Worm (Caenorhabditis elegans) whole organism, L4/young adult: ENCODE measurements around the gene srh-215.

Experiments
- dao-5 ChIP-seq: sonication (generic microtip); optimal IDR thresholded peaks from 2 replicates; lab custom pipeline; 2016; ENCODE audit warnings: missing genotype, missing genetic modification characterization, moderate library complexity, missing compliant biosample characterization
- him-1 ChIP-seq: sonication (generic microtip); optimal IDR thresholded peaks from 2 replicates; lab custom pipeline; 2016; ENCODE audit warnings: missing genotype, missing genetic modification reagents, missing genetic modification characterization, missing compliant biosample characterization

DNA sequence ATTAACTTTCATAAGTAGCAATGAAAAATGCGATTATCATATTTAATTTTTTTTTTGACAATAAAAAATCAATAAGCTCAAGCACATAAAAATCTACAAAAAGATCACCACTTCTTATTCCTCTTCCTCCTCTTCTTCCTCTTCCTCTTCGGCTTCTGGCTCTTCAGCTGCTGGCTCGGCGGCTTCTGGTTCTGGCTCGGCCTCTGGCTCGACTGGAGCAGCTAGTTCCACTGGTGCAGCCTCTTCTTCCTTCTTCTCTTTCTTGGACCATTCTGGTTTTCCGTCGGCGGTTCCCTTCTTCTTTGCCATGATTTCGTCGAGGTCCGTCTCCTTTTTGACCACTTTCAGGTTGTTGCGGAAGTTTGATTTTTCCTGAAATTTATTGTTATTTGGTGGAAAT is 1.9 kb upstream of the srh-215 start:
- TF ChIP-seq dao-5 (tag; lab: Kevin White, UChicago), result no peak
- no peak for TF ChIP-seq him-1 (tag; lab: Kevin White, UChicago)
